Fruit fly (Drosophila melanogaster): ENCODE results near the gene subdued.

Gene subdued

dm6 chr3R:19648289-19648916 is 5.9 kb upstream of the subdued start, which contains the start of the genes CG6195 and CG31220 (continued):
- TF ChIP-seq lmd (GFP tag; IDR thresholded peaks at IDR 0.05), result no peak
- TF ChIP-seq caup (GFP tag; optimal IDR thresholded peaks at IDR 0.05; ENCODE audit: severe bottlenecking), result peak; percentile 12
- peak; percentile 27 for TF ChIP-seq HmgZ (tag; optimal IDR thresholded peaks at IDR 0.05)

- TF ChIP-seq B-H1 (GFP tag; IDR thresholded peaks at IDR 0.05) (no peak), dan (GFP tag; IDR thresholded peaks at IDR 0.05) (no peak), Awh (GFP tag; IDR thresholded peaks at IDR 0.05) (0 out of 2 replicates have a peak, but pooled peaks have one; percentile 7), nerfin-2 (GFP tag; IDR thresholded peaks at IDR 0.05; ENCODE audit: partially characterized antibody) (peak; percentile 55), Dref (GFP tag; IDR thresholded peaks at IDR 0.05) (peak; percentile 65), ato (GFP tag; IDR thresholded peaks at IDR 0.05; ENCODE audit: partially characterized antibody) (peak; percentile 76), amos (GFP tag; IDR thresholded peaks at IDR 0.05; ENCODE audit: partially characterized antibody) (peak; percentile 83), Nf-YA (GFP tag; IDR thresholded peaks at IDR 0.05) (no peak), dysf (GFP tag; IDR thresholded peaks at IDR 0.05) (no peak), CG32532 (GFP tag; IDR thresholded peaks at IDR 0.05) (peak; percentile 40), CG6254 (GFP tag; optimal IDR thresholded peaks at IDR 0.05) (no peak), Atf-2 (GFP tag; optimal IDR thresholded peaks at IDR 0.05) (no peak), CG14441 (GFP tag; IDR thresholded peaks at IDR 0.05) (0 out of 2 replicates have a peak, but pooled peaks have one; percentile 25), wdn (GFP tag; IDR thresholded peaks at IDR 0.05) (no peak), sens (GFP tag) (peak; percentile 87), CG14667 (GFP tag; IDR thresholded peaks at IDR 0.05) (no peak), CG9876 (GFP tag; optimal IDR thresholded peaks at IDR 0.05) (no peak), maf-S (GFP tag; optimal IDR thresholded peaks at IDR 0.05) (no peak), ab (GFP tag; optimal IDR thresholded peaks at IDR 0.05) (no peak), klu (GFP tag; IDR thresholded peaks at IDR 0.05) (no peak), CG30403 (GFP tag; optimal IDR thresholded peaks at IDR 0.05) (no peak), CG5245 (GFP tag; optimal IDR thresholded peaks at IDR 0.05) (no peak), CG6791 (GFP tag; IDR thresholded peaks at IDR 0.05; ENCODE audit: partially characterized antibody) (peak; percentile 80), tna (GFP tag; IDR thresholded peaks at IDR 0.05; ENCODE audit: partially characterized antibody) (peak; percentile 50), scrt (GFP tag; optimal IDR thresholded peaks at IDR 0.05) (no peak), CG9932 (GFP tag; IDR thresholded peaks at IDR 0.05) (peak; percentile 71), CG10209 (GFP tag; optimal IDR thresholded peaks at IDR 0.05) (no peak), Pdp1 (GFP tag; optimal IDR thresholded peaks at IDR 0.05) (no peak), E2f2 (GFP tag; IDR thresholded peaks at IDR 0.05) (peak; percentile 30; the same call in 1 of the 2 replicates), CG15601 (tag; optimal IDR thresholded peaks at IDR 0.05) (no peak), Sox100B (GFP tag; optimal IDR thresholded peaks at IDR 0.05) (no peak), knrl (GFP tag; IDR thresholded peaks at IDR 0.05; ENCODE audit: partially characterized antibody) (peak; percentile 74; the same call in 2 of the 3 replicates), CG10979 (tag; optimal IDR thresholded peaks at IDR 0.05) (no peak), pzg (GFP tag; optimal IDR thresholded peaks at IDR 0.05) (peak; percentile 32), inv (GFP tag; IDR thresholded peaks at IDR 0.05; ENCODE audit: partially characterized antibody) (peak; percentile 57), CG6765 (GFP tag; optimal IDR thresholded peaks at IDR 0.05) (no peak), CG34224 (GFP tag; IDR thresholded peaks at IDR 0.05; ENCODE audit: partially characterized antibody) (peak; percentile 81), ftz-f1 (GFP tag; optimal IDR thresholded peaks at IDR 0.05) (no peak), psq (GFP tag; optimal IDR thresholded peaks at IDR 0.05) (no peak), CG7357 (GFP tag; IDR thresholded peaks at IDR 0.05) (no peak), Bdp1 (GFP tag; optimal IDR thresholded peaks at IDR 0.05) (no peak), pan (optimal IDR thresholded peaks at IDR 0.05) (no peak), pan (GFP tag; optimal IDR thresholded peaks at IDR 0.05 in 1 of 2, IDR thresholded peaks at IDR 0.05 in 1 of 2) (peak in 1 of 2 experiments; percentile 56), CG12071 (GFP tag; optimal IDR thresholded peaks at IDR 0.05) (no peak), E2f1 (GFP tag; IDR thresholded peaks at IDR 0.05) (peak; percentile 44; the same call in 1 of the 2 replicates), CG31441 (GFP tag; IDR thresholded peaks at IDR 0.05) (no peak)
These were observed 2.3 kb upstream of the subdued start, which contains the start of gene Nup58 for dm6 chr3R:19644901-19645204. TSS of gene Nup58 (plus strand) at chr3R:19645026.

Measured in whole organism, embryonic.